Worm (Caenorhabditis elegans): ENCODE results near the gene C44C10.11.

C44C10.11 gene

DNA sequence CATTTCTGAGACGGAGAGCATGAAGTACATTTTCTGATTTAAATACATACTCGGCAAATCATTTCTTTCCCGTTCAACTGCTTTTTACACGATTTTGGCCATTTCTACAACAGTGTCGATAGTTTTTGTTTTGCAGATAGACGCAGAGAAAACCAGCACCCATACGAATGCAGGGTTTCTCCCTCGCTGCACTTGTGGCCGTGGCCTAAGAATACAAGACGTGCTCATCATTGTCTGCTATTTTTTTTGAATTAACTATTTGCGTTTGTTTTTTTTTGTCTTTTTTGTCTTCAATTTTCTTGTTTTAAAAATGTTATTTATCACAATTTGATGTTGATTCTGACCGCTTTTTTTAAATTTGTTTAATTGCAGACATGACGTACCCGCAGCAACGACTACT is 17.1 kb downstream of the C44C10.11 start, which contains the start of gene smcl-1:
Gene smcl-1, plus strand, starts transcription at position 373 of the 400 bp plus-strand sequence.
- peak; percentile 64 for TF ChIP-seq C34F6.9 (tag; optimal IDR thresholded peaks at IDR 0.05)
- no peak for TF ChIP-seq R02D3.7 (tag; optimal IDR thresholded peaks at IDR 0.05)
- TF ChIP-seq ztf-11 (tag; optimal IDR thresholded peaks at IDR 0.05) = no peak
- TF ChIP-seq nhr-129 (tag; optimal IDR thresholded peaks at IDR 0.05) = peak; percentile 62
- TF ChIP-seq elt-1 (tag; optimal IDR thresholded peaks at IDR 0.05) = no peak
- no peak for TF ChIP-seq ZK546.5 (tag; optimal IDR thresholded peaks at IDR 0.05)
- no peak for TF ChIP-seq egl-27 (tag; optimal IDR thresholded peaks at IDR 0.05)
- TF ChIP-seq lsy-2 (tag; optimal IDR thresholded peaks at IDR 0.05) = no peak
- TF ChIP-seq elt-3 (tag; optimal IDR thresholded peaks at IDR 0.05) = no peak
- no peak for TF ChIP-seq unc-55 (GFP tag; optimal IDR thresholded peaks at IDR 0.05)
- no peak for TF ChIP-seq ama-1 (optimal IDR thresholded peaks at IDR 0.05)
- peak; percentile 67 for TF ChIP-seq sma-9 (GFP tag; optimal IDR thresholded peaks at IDR 0.05)
- no peak for TF ChIP-seq sma-9 (tag; optimal IDR thresholded peaks at IDR 0.05)
- no peak for TF ChIP-seq peb-1 (tag; optimal IDR thresholded peaks at IDR 0.05)
- no peak for TF ChIP-seq ztf-1 (GFP tag; conservative IDR thresholded peaks at IDR 0.05)
- peak; percentile 73 for TF ChIP-seq fos-1 (tag; optimal IDR thresholded peaks at IDR 0.05)
- no peak for TF ChIP-seq nhr-10 (tag; optimal IDR thresholded peaks at IDR 0.05)
- TF ChIP-seq crh-2 (tag; optimal IDR thresholded peaks at IDR 0.05) = peak; percentile 31
- no peak for TF ChIP-seq unc-62 (GFP tag; optimal IDR thresholded peaks at IDR 0.05)

DNA sequence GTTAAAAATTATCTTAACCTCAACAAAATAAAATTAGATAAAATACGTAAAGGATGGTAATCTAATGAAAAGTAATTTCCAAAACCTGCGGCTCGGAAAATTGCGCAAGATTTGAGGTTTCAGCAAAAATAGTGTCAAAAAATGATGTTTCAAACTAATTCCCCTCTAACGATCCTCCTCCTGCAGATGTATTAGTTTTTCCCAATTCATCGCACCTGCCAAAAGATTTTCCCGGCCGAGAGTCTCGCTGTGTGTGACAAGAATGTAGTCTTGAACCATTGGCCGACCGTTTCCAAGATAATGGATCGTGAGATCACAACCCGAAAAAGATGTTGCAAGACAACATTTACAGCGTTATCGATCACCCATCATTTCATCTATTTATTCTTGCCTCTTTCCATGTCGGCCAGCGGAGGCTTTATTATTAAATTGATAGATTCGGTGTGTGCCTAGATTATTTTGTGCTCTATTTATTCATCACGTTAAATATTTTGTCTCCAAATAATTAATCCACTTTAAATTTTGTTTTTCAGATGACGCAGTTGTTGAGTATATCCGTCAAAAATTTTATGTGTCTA is 20.0 kb downstream of the C44C10.11 start, which contains the start of the genes C44C10.10 and C44C10.5:
Gene C44C10.10, plus strand, starts transcription at position 301 of the 578 bp plus-strand sequence.
Gene C44C10.5, plus strand, starts transcription at position 528 of the 578 bp plus-strand sequence.
- TF ChIP-seq nhr-25 (tag; optimal IDR thresholded peaks at IDR 0.05) (no peak), lin-11 (tag; optimal IDR thresholded peaks at IDR 0.05) (no peak), nhr-12 (tag; optimal IDR thresholded peaks at IDR 0.05) (no peak)

DNA sequence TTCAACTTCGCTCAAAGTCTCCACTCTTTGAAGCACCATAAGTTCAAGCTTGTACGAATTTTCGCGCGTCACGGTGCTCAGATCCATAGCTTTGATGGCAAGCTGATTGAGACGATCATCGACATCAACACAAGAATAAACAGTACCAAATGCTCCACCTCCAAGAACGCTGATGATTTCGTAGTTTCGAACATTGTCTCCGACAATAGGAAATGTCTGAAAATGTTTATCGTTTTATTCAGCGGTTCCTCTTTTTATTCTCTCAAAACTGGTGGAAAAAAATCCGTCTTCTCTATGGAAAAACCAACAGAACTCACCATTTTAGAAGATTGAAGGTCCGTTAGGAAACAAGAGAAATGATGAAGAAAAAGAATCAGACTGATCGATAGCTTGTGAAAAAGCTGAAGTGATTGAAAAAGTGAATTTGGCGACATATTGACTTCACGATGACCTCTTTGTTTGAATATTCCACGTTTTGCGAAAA is 22.3 kb downstream of the C44C10.11 start, which contains the start of gene C44C10.7:
Gene C44C10.7, minus strand, starts transcription at position 434 of the 484 bp plus-strand sequence.
- TF ChIP-seq crh-2 (tag; optimal IDR thresholded peaks at IDR 0.05) (no peak), R02D3.7 (tag; optimal IDR thresholded peaks at IDR 0.05) (no peak), sma-3 (GFP tag; optimal IDR thresholded peaks at IDR 0.05) (no peak), ztf-11 (tag; optimal IDR thresholded peaks at IDR 0.05) (no peak), snpc-4 (tag; optimal IDR thresholded peaks at IDR 0.05) (no peak)

DNA sequence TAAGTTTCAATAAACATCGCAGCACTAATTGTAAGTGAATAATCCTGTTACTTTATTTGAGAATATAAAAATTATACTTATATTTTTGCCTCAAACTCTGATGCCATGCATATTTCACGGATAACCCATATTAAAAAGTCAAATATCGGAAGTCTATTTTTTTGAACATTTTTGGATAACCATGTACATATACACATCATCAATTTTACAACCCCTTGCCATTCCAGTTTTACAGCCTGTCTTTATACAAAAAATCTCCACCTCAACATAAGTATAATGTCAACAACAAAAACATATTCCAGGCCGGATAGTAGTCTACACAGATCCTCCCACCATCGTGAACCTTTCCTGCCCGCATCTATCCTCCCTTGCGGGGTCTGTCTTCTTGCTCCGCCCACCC is 25.9 kb downstream of the C44C10.11 start, which contains the start of gene hnd-1:
Gene hnd-1, plus strand, starts transcription at position 301 of the 400 bp plus-strand sequence.
- TF ChIP-seq sem-4 (tag; optimal IDR thresholded peaks at IDR 0.05) (no peak), alr-1 (tag; optimal IDR thresholded peaks at IDR 0.05) (no peak), C34F6.9 (tag; optimal IDR thresholded peaks at IDR 0.05) (no peak), nhr-11 (tag; optimal IDR thresholded peaks at IDR 0.05) (no peak), nhr-25 (tag; optimal IDR thresholded peaks at IDR 0.05) (no peak), ZK546.5 (tag; optimal IDR thresholded peaks at IDR 0.05) (no peak), fos-1 (tag; optimal IDR thresholded peaks at IDR 0.05) (no peak), sma-3 (GFP tag; optimal IDR thresholded peaks at IDR 0.05) (no peak), ztf-11 (tag; optimal IDR thresholded peaks at IDR 0.05) (no peak), skn-1 (tag; optimal IDR thresholded peaks at IDR 0.05) (no peak), peb-1 (tag; optimal IDR thresholded peaks at IDR 0.05) (no peak), nhr-77 (tag; optimal IDR thresholded peaks at IDR 0.05) (no peak)

DNA sequence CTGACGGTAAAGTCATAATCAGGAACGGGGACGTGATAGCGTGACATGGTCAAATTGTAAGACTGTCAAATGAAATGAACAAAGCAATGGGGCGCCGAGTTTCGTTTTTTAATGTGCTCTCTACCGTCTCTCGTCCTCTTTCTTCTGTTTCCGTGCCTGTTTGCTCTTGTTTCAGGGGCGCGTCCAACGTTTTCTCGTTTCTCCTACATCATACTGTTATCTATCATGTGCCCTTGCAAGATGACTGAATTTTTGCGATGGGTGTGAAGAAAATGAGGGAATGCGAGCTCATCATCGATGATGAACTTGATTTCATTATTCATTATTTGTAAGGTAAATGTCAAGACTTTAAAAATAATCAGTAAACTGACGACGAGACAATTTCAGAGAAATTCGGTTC is 29.3 kb downstream of the C44C10.11 start, which contains the start of gene T04F8.7:
Gene T04F8.7, minus strand, starts transcription at position 130 of the 400 bp plus-strand sequence.
- no peak for TF ChIP-seq sma-3 (GFP tag; optimal IDR thresholded peaks at IDR 0.05)
- TF ChIP-seq mab-5 (tag; optimal IDR thresholded peaks at IDR 0.05) = no peak
- TF ChIP-seq fos-1 (tag; optimal IDR thresholded peaks at IDR 0.05) = peak; percentile 83
- TF ChIP-seq nhr-25 (tag; optimal IDR thresholded peaks at IDR 0.05) = no peak
- no peak for TF ChIP-seq lin-13 (GFP tag; optimal IDR thresholded peaks at IDR 0.05)
- TF ChIP-seq sma-9 (GFP tag; optimal IDR thresholded peaks at IDR 0.05) = peak; percentile 24
- TF ChIP-seq sma-9 (tag; optimal IDR thresholded peaks at IDR 0.05) = no peak
- no peak for TF ChIP-seq lin-11 (tag; optimal IDR thresholded peaks at IDR 0.05)
- no peak for TF ChIP-seq ceh-82 (tag; optimal IDR thresholded peaks at IDR 0.05)
- no peak for TF ChIP-seq elt-1 (tag; optimal IDR thresholded peaks at IDR 0.05)
- TF ChIP-seq mbf-1 (tag; optimal IDR thresholded peaks at IDR 0.05) = no peak
- TF ChIP-seq F13H6.1 (tag; optimal IDR thresholded peaks at IDR 0.05) = peak; percentile 6
- TF ChIP-seq unc-39 (tag; optimal IDR thresholded peaks at IDR 0.05) = no peak
- no peak for TF ChIP-seq ztf-4 (tag; optimal IDR thresholded peaks at IDR 0.05)
- no peak for TF ChIP-seq ama-1 (optimal IDR thresholded peaks at IDR 0.05)
- peak; percentile 11 for TF ChIP-seq crh-2 (tag; optimal IDR thresholded peaks at IDR 0.05)
- no peak for TF ChIP-seq sem-4 (tag; optimal IDR thresholded peaks at IDR 0.05)
- TF ChIP-seq unc-62 (GFP tag; optimal IDR thresholded peaks at IDR 0.05) = no peak
- TF ChIP-seq nhr-23 (tag; optimal IDR thresholded peaks at IDR 0.05) = no peak
